Fruit fly (Drosophila melanogaster) S2 (cell line): ENCODE measurements around the gene Spn28Dc.

Experiments used
- CG8478 ChIP-seq: fragments of >200 bp; optimal IDR thresholded peaks from 2 replicates; lab custom pipeline; 2018
- CTCF ChIP-seq, 2 experiments: fragments of >200 bp; optimal IDR thresholded peaks; 2 replicates each; lab custom pipeline; 2018

Spn28Dc gene

DNA sequence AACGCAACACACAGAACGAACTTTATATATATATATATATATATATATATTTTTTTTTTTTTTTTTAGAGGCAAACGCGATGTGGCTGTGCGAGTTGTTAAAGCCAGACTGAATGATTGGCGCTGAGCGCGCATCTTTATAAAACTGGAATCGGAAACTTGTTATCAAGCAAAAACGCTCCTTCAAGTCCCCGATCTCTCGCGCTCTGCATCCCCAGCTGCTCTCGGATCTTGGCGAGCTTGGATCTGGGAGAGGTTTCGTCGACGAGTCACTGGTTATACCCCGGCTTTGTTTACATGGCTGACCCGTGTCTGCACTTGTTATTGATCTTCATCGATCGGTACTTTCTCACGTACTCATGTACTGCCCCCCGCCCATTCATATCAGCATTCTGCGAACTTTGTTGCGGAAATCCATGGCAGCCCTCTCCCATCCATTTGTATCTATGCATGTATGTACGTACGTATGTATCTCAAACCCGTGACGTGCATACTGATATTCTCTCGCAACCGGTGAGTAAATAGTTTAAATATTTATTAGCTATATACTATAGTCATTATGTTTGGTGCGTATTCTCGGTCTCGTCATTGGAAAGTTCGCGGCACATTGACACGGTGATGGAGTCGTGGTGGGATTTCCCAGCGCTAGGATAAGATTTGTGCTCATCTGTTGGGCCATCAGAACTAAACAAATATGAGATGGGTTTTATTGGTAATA, at the start of gene Spn28Dc:
Gene Spn28Dc, minus strand, starts transcription at position 51 of the 717 bp plus-strand sequence.
- TF ChIP-seq CTCF (optimal IDR thresholded peaks at IDR 0.05; lab: Kevin White, UChicago) = no peak
- TF ChIP-seq CG8478 (lab: Kevin White, UChicago) = no peak

DNA sequence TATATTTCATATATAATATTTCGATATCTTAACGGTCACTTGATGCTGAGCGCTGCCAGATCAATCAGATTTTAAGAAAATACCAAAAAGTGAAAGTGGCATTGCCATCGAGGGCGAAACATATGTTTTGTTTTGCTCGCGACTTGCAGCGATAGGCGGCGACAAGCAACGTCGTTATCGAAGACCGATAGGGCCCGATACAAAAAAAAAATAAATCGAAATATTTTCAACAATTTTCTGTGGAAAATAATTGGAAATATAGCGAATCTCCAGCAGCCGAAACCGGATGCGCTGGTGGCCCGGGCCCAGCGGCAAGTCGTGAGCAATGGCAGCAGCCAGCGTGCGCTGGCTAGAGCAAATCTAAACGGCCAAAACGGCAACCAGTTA, 36.3 kb upstream of the Spn28Dc start, which contains the start of gene Megf8:
Gene Megf8, plus strand, starts transcription at position 190 of the 387 bp plus-strand sequence.
- no peak for TF ChIP-seq CG8478 (lab: Kevin White, UChicago)

DNA sequence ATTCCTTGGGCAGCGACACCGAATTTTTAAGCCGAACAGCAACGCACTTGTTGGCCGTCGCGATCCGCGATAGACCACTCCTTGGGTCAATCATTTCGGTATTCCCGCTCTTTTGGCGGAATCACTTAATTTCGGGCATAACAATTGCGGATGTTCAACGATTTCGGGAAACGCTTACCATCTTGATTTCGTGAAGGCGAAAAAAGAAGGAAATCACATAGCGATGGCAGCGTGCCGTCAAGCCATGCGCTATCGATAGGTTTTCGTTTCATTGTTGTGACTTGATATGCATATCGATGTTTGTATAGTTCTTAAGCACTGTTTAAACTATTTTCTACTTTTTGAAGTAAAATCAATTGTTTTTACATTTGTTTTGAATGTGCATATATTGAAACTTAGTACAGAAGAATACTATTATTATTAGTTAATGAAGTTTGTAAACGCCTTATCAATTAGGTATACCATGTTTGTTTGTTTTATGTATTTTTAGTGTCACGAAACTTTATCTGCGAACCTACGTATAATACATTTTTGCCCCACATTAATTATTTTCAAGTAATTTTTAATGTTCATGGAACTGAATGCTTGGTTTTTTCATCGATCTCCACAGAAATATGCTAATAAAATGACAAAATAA, 35.8 kb upstream of the Spn28Dc start, which contains the start of gene RpL36A:
Gene RpL36A, minus strand, starts transcription at position 265 of the 637 bp plus-strand sequence.
- TF ChIP-seq CTCF (optimal IDR thresholded peaks at IDR 0.05; lab: Kevin White, UChicago) = peak in 1 of 2 experiments; percentile 19
- TF ChIP-seq CG8478 (lab: Kevin White, UChicago) = no peak

DNA sequence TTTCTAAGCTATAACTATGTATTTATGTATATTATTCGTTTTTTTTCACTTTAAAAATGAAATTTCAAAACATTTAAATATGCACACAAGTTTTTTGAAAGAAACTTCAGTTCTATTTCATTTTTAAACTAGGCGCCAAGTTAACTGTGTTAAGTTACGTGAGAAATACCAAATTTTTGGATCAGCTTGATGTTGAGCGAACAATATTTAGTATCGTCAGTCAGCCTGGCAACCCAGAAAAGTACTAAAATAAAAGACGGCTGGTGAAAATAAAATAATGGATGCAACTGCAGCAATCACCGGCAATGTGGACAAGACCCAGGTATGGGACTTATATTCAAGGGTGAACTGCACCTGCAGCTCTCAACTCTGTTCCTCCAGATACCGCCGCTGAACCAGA, 33.9 kb upstream of the Spn28Dc start, which contains the start of gene CCDC53:
Gene CCDC53, plus strand, starts transcription at position 235 of the 400 bp plus-strand sequence.
- TF ChIP-seq CG8478 (lab: Kevin White, UChicago) (no peak), CTCF (optimal IDR thresholded peaks at IDR 0.05; lab: Kevin White, UChicago) (no peak)

DNA sequence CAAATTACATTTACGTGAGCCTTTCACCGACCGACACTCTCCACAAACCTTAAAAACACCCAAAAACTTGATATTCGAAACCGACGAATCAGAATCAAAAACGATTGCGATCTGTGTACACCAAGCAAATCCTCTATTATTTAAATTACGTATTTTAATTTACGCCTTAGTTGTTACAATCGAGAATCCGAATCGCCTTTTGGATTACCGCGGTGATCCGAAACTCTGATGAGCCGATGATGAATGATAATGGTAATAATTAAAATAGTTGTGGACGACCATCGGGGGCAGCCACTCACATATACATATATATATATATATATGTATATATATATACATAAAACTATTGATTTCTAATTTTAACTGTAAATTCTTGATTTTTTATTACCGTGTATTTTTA, 32.7 kb upstream of the Spn28Dc start, which contains the start of gene CG7367:
Gene CG7367, minus strand, starts transcription at position 101 of the 400 bp plus-strand sequence.
- TF ChIP-seq CTCF (optimal IDR thresholded peaks at IDR 0.05; lab: Kevin White, UChicago) (no peak), CG8478 (lab: Kevin White, UChicago) (no peak)

DNA sequence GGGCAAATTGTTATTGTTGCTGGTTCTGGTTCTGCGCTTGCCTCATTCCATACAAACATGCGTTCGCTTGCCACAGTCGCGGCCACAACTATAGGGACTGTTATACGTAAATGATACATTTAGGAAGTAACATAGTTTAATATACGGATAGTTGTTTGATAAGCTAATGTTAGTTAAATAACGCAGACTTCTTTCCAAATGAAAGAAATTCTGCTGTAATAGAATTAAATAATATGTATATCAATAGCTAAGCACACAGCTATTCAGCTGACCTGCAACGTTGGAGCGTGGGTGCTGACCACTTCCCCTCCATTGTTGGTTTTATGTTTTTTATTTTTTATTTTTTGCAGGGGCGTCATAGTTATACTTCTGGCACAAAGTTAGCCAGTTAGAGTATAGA, 27.7 kb upstream of the Spn28Dc start:
- no peak for TF ChIP-seq CG8478 (lab: Kevin White, UChicago)
- no peak for TF ChIP-seq CTCF (optimal IDR thresholded peaks at IDR 0.05; lab: Kevin White, UChicago)

DNA sequence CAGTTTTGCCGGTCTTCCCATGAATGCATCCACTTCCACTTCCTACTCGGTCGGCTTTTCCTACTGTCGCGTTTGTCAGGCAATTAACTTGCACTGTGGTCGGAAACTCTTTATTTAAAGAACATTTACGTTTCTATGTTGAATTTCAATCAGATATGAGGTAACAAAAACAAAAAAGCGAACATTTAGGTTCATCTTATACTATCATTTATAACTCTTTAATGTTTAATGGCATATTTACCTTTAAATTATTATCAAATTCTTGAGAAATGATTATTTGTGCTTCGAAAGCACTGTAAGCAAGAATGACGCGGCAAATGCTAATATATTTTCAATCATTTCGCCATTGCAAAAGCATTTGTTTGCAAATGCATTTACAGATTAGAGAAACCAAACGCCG, 26.7 kb upstream of the Spn28Dc start:
- TF ChIP-seq CG8478 (lab: Kevin White, UChicago) (no peak), CTCF (optimal IDR thresholded peaks at IDR 0.05; lab: Kevin White, UChicago) (no peak)

DNA sequence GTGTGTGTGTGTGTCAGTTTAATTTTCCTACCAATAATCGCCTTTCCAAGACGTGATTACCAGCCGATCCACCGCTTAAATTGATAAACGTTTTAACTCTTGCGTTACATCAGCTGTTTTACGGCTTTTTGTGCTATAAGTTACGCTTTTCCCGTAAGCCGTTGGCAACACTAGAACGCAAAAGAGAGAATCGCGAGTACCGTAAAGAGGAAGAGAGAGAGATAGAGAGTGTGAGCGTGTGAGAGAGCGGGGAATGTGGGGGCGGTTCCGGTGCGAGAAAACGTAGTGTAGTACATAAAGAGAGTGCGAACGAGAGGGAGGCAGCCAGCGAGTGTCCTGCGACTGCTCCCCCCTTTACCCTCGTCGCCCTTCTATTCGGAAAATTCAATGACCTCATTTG, 24.6 kb upstream of the Spn28Dc start:
- TF ChIP-seq CTCF (optimal IDR thresholded peaks at IDR 0.05; lab: Kevin White, UChicago) (no peak), CG8478 (lab: Kevin White, UChicago) (no peak)

DNA sequence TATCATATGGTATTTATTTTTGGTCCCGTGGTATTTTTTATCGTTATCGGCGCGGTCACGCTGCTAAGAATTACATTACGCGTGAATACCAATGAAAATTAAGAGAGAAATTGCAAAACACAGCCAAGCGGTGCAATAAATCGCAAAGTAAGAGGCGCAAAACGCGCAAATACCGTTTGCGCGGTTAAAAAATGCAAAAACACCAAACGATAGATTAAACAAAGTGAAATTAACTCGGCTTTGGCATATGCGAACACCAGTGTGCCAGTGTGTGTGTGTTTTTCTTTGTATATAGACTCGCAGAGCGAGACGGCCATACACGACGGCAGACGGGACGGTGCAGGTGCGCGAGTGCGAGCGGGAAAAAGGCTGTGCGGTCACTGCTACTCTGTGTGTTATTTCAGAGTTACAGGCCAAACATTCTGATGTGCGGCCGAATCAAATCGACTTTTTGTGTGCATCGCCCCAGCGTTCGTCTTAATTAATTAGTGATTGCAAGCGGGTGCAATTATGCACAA, 23.7 kb upstream of the Spn28Dc start, which contains the start of gene Cka:
Gene Cka, plus strand, starts transcription at position 29 of the 518 bp plus-strand sequence.
- TF ChIP-seq CG8478 (lab: Kevin White, UChicago) = no peak
- peak in 1 of 2 experiments; percentile 32 for TF ChIP-seq CTCF (optimal IDR thresholded peaks at IDR 0.05; lab: Kevin White, UChicago)

DNA sequence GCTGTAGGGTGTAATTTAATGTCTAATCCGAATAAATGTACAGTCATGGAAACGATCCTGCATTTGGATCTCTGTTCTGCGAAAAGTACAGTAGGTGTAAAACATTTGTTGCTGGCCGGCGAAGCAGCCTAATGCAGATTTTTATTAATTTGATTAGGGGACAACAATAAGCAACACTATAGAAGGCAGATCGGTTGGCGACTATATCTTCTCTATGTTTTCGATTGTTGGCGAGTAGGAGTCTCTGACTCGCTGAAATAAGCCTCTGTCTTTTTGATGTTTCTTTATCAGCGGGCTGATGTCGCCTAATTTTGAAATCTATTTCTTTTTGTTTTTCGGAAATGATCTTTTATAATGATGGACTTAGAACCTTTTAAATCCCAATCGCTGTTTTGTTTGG, 23.1 kb upstream of the Spn28Dc start:
- no peak for TF ChIP-seq CG8478 (lab: Kevin White, UChicago)
- TF ChIP-seq CTCF (optimal IDR thresholded peaks at IDR 0.05; lab: Kevin White, UChicago) = no peak

DNA sequence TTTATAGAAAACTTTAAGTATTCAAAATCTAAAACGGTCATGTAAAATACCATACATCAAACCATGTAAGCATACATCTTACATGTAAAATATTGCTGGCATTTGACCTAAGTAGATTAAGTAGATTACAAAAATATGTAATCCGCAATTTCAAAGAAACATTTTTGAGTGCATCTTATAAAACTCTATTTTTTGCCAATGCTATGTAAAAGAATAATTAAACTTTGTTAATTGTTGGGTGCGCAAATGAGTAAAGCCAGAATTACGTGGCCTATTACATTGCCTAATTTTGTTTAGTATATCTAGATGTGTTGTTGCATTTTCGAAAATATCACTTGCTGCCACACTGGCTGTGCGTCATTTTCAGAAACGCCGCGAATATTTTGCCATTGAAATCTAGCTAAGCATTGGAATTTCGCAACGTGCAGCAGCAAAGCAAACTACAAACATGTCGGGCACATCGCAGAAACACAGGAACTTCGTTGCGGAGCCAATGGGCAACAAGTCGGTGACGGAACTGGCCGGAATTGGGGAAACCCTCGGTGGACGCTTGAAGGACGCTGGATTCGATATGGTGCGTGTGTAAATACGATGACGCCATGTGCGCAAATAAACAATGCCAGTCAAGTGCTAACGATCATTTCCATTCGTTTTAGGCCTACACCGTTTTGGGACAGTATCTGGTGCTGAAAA, 22.3 kb upstream of the Spn28Dc start, which contains the start of gene baf:
Gene baf, plus strand, starts transcription at position 303 of the 693 bp plus-strand sequence.
- TF ChIP-seq CG8478 (lab: Kevin White, UChicago) = no peak
- TF ChIP-seq CTCF (optimal IDR thresholded peaks at IDR 0.05; lab: Kevin White, UChicago) = peak; percentile 22 to 40

DNA sequence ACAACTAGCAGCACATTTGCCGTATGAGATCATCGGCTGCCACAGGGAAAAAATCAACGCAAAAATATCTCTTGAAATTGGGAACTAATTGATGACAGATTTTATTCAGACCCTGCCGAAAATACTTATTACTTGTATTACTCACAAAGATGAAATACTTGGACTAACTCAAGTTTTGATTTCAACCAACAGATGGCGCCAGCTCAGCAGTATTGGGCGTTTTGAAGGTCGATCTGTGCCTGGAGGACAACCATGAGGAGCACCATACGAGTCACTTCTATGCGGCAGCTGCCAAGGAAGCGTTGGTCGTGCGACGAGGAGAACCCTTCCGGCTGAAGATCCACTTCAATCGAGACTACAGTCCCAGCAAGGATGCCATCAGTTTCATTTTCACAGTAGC, 17.3 kb upstream of the Spn28Dc start:
- TF ChIP-seq CTCF (optimal IDR thresholded peaks at IDR 0.05; lab: Kevin White, UChicago) = peak; percentile 76 to 80
- TF ChIP-seq CG8478 (lab: Kevin White, UChicago) = no peak

DNA sequence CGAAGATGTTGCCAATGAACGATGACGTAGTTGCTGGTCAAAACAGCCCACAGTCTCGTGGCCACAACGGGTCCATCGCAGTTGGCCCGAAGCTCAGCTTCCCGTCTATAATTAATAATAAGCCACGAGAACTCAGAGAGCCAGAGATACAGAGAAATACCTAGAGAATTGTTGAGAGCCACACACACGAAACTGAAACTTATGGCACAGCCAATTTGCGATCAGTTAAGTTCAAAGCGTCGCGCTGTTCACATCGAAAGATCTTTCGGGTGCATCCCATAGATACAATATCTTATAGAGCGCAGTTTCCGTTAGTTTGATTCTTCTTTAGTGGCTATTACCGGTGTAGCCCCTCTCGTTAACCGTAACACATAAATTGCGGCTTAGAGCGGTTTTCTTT, 5.5 kb upstream of the Spn28Dc start:
- TF ChIP-seq CG8478 (lab: Kevin White, UChicago) (no peak), CTCF (optimal IDR thresholded peaks at IDR 0.05; lab: Kevin White, UChicago) (no peak)
